Comparison of ENCODE assay signal across 5 worm cellular contexts in the genomic region with DNA sequence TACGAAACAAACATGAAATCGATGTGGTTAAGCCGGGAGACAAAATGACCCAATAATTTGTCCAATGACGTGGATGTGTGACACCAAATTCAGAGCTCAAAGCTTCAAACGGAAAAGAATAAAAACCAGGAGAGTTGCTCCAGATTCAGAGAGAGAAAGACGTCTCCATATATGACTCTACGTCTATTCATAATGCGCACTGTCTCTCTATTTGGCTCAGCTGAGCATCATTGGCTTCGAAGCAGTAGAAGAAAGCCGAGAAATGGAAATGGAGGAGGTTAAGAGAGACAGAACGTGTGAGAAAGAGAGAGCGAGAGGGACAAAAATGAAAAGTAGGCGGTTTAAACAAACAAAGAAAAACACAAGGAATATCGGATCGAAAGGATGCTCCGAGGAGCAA.
TF ChIP-seq lines count a peak whose summit lies in the region.

No protein-coding gene starts in this region.

TF ChIP-seq in whole organism, L1 larva, 84 proteins besides CTCF, POLR2A, EP300 and RAD21 (continued from another document and continues in another):
- TF ChIP-seq nhr-20 (tag; optimal IDR thresholded peaks at IDR 0.05; lab: Kevin White, UChicago) (no peak), blmp-1 (tag; optimal IDR thresholded peaks at IDR 0.05; lab: Kevin White, UChicago) (no peak), hpl-2 (GFP tag; optimal IDR thresholded peaks at IDR 0.05; lab: Kevin White, UChicago) (no peak), rnt-1 (tag; optimal IDR thresholded peaks at IDR 0.05; lab: Kevin White, UChicago) (no peak), unc-62 (GFP tag; optimal IDR thresholded peaks at IDR 0.05; lab: Kevin White, UChicago) (no peak), ets-5 (GFP tag; IDR thresholded peaks at IDR 0.05; lab: Robert Waterston, UW) (no peak), lin-13 (GFP tag; optimal IDR thresholded peaks at IDR 0.05; lab: Kevin White, UChicago) (no peak), nhr-71 (tag; optimal IDR thresholded peaks at IDR 0.05; lab: Kevin White, UChicago) (peak; percentile 16), lin-15B (tag; optimal IDR thresholded peaks at IDR 0.05; lab: Kevin White, UChicago) (no peak), pax-3 (tag; optimal IDR thresholded peaks at IDR 0.05; lab: Kevin White, UChicago) (no peak), ces-1 (GFP tag; optimal IDR thresholded peaks at IDR 0.05; lab: Kevin White, UChicago) (no peak), C04F5.9 (tag; optimal IDR thresholded peaks at IDR 0.05; lab: Kevin White, UChicago) (no peak), unc-86 (tag; optimal IDR thresholded peaks at IDR 0.05; lab: Kevin White, UChicago) (peak; percentile 16), Y116A8C.19 (tag; optimal IDR thresholded peaks at IDR 0.05; lab: Kevin White, UChicago; ENCODE audit: borderline replicate concordance) (no peak), aly-2 (tag; optimal IDR thresholded peaks at IDR 0.05; lab: Kevin White, UChicago) (no peak), egl-13 (tag; optimal IDR thresholded peaks at IDR 0.05; lab: Kevin White, UChicago) (peak; percentile 15), alr-1 (tag; optimal IDR thresholded peaks at IDR 0.05; lab: Kevin White, UChicago; ENCODE audit: borderline replicate concordance) (no peak), nhr-85 (tag; lab: Kevin White, UChicago) (no peak), mep-1 (tag; optimal IDR thresholded peaks at IDR 0.05; lab: Kevin White, UChicago) (peak; percentile 22), lin-39 (tag; optimal IDR thresholded peaks at IDR 0.05; lab: Kevin White, UChicago) (no peak), ceh-82 (tag; optimal IDR thresholded peaks at IDR 0.05; lab: Kevin White, UChicago) (peak in 1 of 3 experiments; percentile 5), hlh-17 (GFP tag; optimal IDR thresholded peaks at IDR 0.05; lab: Kevin White, UChicago; ENCODE audit: borderline replicate concordance) (no peak), F16B12.6 (tag; optimal IDR thresholded peaks at IDR 0.05; lab: Kevin White, UChicago) (no peak), skn-1 (tag; optimal IDR thresholded peaks at IDR 0.05; lab: Kevin White, UChicago) (no peak), snu-23 (GFP tag; optimal IDR thresholded peaks at IDR 0.05; lab: Kevin White, UChicago) (no peak), lir-3 (tag; optimal IDR thresholded peaks at IDR 0.05; lab: Kevin White, UChicago; ENCODE audit: poor library complexity) (no peak)

TF ChIP-seq in whole organism, L2 larva, 48 proteins besides CTCF, POLR2A, EP300 and RAD21 (continued from another document):
- no peak for TF ChIP-seq lin-13 (GFP tag; optimal IDR thresholded peaks at IDR 0.05; lab: Kevin White, UChicago)

TF ChIP-seq in whole organism, L3 larva, 47 proteins besides CTCF, POLR2A, EP300 and RAD21 (continued from another document):
- TF ChIP-seq hmg-11 (tag; optimal IDR thresholded peaks at IDR 0.05; lab: Kevin White, UChicago) (peak; percentile 24), unc-62 (GFP tag; optimal IDR thresholded peaks at IDR 0.05; lab: Kevin White, UChicago) (no peak)

TF ChIP-seq in whole organism, L4 larva, 104 proteins besides CTCF, POLR2A, EP300 and RAD21 (continued from another document):
- no peak for TF ChIP-seq unc-130 (GFP tag; optimal IDR thresholded peaks at IDR 0.05; lab: Kevin White, UChicago)
- TF ChIP-seq F44E2.7 (GFP tag; IDR thresholded peaks at IDR 0.05; lab: Robert Waterston, UW), result no peak
- no peak for TF ChIP-seq nhr-28 (tag; optimal IDR thresholded peaks at IDR 0.05; lab: Kevin White, UChicago)
- TF ChIP-seq daf-16 (GFP tag; optimal IDR thresholded peaks at IDR 0.05; lab: Kevin White, UChicago), result no peak
- no peak for TF ChIP-seq daf-16 (tag; optimal IDR thresholded peaks at IDR 0.05; lab: Kevin White, UChicago)
- no peak for TF ChIP-seq zfp-2 (tag; optimal IDR thresholded peaks at IDR 0.05; lab: Kevin White, UChicago)
- no peak for TF ChIP-seq lin-38 (GFP tag; IDR thresholded peaks at IDR 0.05; lab: Robert Waterston, UW)
- TF ChIP-seq Y48G9A.11 (GFP tag; IDR thresholded peaks at IDR 0.05; lab: Robert Waterston, UW), result no peak
- TF ChIP-seq rbr-2 (tag; optimal IDR thresholded peaks at IDR 0.05; lab: Kevin White, UChicago), result peak; percentile 33
- TF ChIP-seq lsy-2 (tag; optimal IDR thresholded peaks at IDR 0.05; lab: Kevin White, UChicago), result peak in 1 of 2 experiments; percentile 32
- TF ChIP-seq skn-1 (tag; optimal IDR thresholded peaks at IDR 0.05; lab: Kevin White, UChicago), result no peak
- TF ChIP-seq hlh-30 (tag; optimal IDR thresholded peaks at IDR 0.05; lab: Kevin White, UChicago; ENCODE audit: insufficient read depth), result peak; percentile 40
- TF ChIP-seq dmd-9 (GFP tag; IDR thresholded peaks at IDR 0.05; lab: Robert Waterston, UW), result no peak
- TF ChIP-seq hlh-11 (tag; optimal IDR thresholded peaks at IDR 0.05; lab: Kevin White, UChicago), result no peak
- no peak for TF ChIP-seq cey-2 (tag; optimal IDR thresholded peaks at IDR 0.05; lab: Kevin White, UChicago; ENCODE audit: borderline replicate concordance, insufficient read depth)
- TF ChIP-seq daf-12 (tag; optimal IDR thresholded peaks at IDR 0.05; lab: Kevin White, UChicago), result no peak
- no peak for TF ChIP-seq mxl-2 (GFP tag; conservative IDR thresholded peaks at IDR 0.05; lab: Robert Waterston, UW)
- no peak for TF ChIP-seq F37D6.2 (tag; optimal IDR thresholded peaks at IDR 0.05; lab: Kevin White, UChicago)
- no peak for TF ChIP-seq nhr-237 (tag; optimal IDR thresholded peaks at IDR 0.05; lab: Kevin White, UChicago)
- TF ChIP-seq madf-5 (GFP tag; IDR thresholded peaks at IDR 0.05; lab: Robert Waterston, UW), result no peak

TF ChIP-seq in whole organism, late embryonic, 69 proteins besides CTCF, POLR2A, EP300 and RAD21 (continued from another document):
- TF ChIP-seq tbx-7 (tag; optimal IDR thresholded peaks at IDR 0.05; lab: Kevin White, UChicago) (no peak), ceh-45 (GFP tag; IDR thresholded peaks at IDR 0.05; lab: Robert Waterston, UW) (no peak), lin-11 (tag; optimal IDR thresholded peaks at IDR 0.05; lab: Kevin White, UChicago) (no peak), ama-1 (optimal IDR thresholded peaks at IDR 0.05; lab: Kevin White, UChicago) (no peak), ceh-9 (tag; optimal IDR thresholded peaks at IDR 0.05; lab: Kevin White, UChicago) (no peak), che-1 (tag; optimal IDR thresholded peaks at IDR 0.05; lab: Kevin White, UChicago) (no peak), elt-2 (tag; optimal IDR thresholded peaks at IDR 0.05; lab: Kevin White, UChicago) (no peak), eyg-1 (tag; optimal IDR thresholded peaks at IDR 0.05; lab: Kevin White, UChicago) (no peak), hlh-8 (tag; optimal IDR thresholded peaks at IDR 0.05; lab: Kevin White, UChicago) (no peak), unc-86 (tag; optimal IDR thresholded peaks at IDR 0.05; lab: Kevin White, UChicago) (no peak), ceh-18 (tag; optimal IDR thresholded peaks at IDR 0.05; lab: Kevin White, UChicago) (peak; percentile 10), hlh-15 (tag; optimal IDR thresholded peaks at IDR 0.05; lab: Kevin White, UChicago) (no peak), nfya-1 (tag; optimal IDR thresholded peaks at IDR 0.05; lab: Kevin White, UChicago) (peak; percentile 1), ahr-1 (tag; optimal IDR thresholded peaks at IDR 0.05; lab: Kevin White, UChicago) (no peak), nhr-232 (tag; optimal IDR thresholded peaks at IDR 0.05; lab: Kevin White, UChicago) (no peak), ceh-24 (tag; optimal IDR thresholded peaks at IDR 0.05; lab: Kevin White, UChicago) (no peak), ttx-3 (tag; optimal IDR thresholded peaks at IDR 0.05; lab: Kevin White, UChicago) (no peak), sdc-2 (tag; optimal IDR thresholded peaks at IDR 0.05; lab: Kevin White, UChicago) (no peak), pax-1 (tag; optimal IDR thresholded peaks at IDR 0.05; lab: Kevin White, UChicago) (no peak), unc-42 (tag; optimal IDR thresholded peaks at IDR 0.05; lab: Kevin White, UChicago) (peak; percentile 26), Y22D7AL.16 (tag; optimal IDR thresholded peaks at IDR 0.05; lab: Kevin White, UChicago) (no peak), ceh-34 (tag; optimal IDR thresholded peaks at IDR 0.05; lab: Kevin White, UChicago) (peak; percentile 2), sox-4 (tag; optimal IDR thresholded peaks at IDR 0.05; lab: Kevin White, UChicago) (no peak), ceh-30 (tag; optimal IDR thresholded peaks at IDR 0.05; lab: Kevin White, UChicago) (no peak), tbx-2 (tag; optimal IDR thresholded peaks at IDR 0.05; lab: Kevin White, UChicago) (peak; percentile 34), C38D4.7 (GFP tag; optimal IDR thresholded peaks at IDR 0.05; lab: Kevin White, UChicago) (no peak), ceh-2 (tag; optimal IDR thresholded peaks at IDR 0.05; lab: Kevin White, UChicago) (peak; percentile 8), ceh-48 (tag; optimal IDR thresholded peaks at IDR 0.05; lab: Kevin White, UChicago) (no peak), unc-3 (GFP tag; conservative IDR thresholded peaks at IDR 0.05; lab: Robert Waterston, UW) (no peak), unc-3 (tag; optimal IDR thresholded peaks at IDR 0.05; lab: Kevin White, UChicago) (no peak), fax-1 (tag; optimal IDR thresholded peaks at IDR 0.05; lab: Kevin White, UChicago) (no peak), ets-4 (tag; optimal IDR thresholded peaks at IDR 0.05; lab: Kevin White, UChicago) (no peak), hlh-6 (tag; optimal IDR thresholded peaks at IDR 0.05; lab: Kevin White, UChicago) (no peak), lim-6 (tag; optimal IDR thresholded peaks at IDR 0.05; lab: Kevin White, UChicago) (no peak)
TF ChIP-seq in whole organism, late embryonic: peak in this region for 8.
